Fruit fly (Drosophila melanogaster) Kc167 (cell line): Measurements from ENCODE around the gene D2hgdh.

Experiments
- Myc ChIP-seq: fragments of >200 bp; optimal IDR thresholded peaks from 2 replicates; lab custom pipeline; 2017; ENCODE audit warnings: missing external identifiers
- Sin3A ChIP-seq: fragments of >200 bp; optimal IDR thresholded peaks from 2 replicates; lab custom pipeline; 2018; ENCODE audit warnings: missing external identifiers
- h ChIP-seq: fragments of >200 bp; optimal IDR thresholded peaks from 3 replicates; lab custom pipeline; 2018; ENCODE audit warnings: missing external identifiers
- insv ChIP-seq: fragments of >200 bp; optimal IDR thresholded peaks from 3 replicates; lab custom pipeline; 2018; ENCODE audit warnings: missing external identifiers
- psq ChIP-seq: fragments of >200 bp; optimal IDR thresholded peaks from 2 replicates; lab custom pipeline; 2017; ENCODE audit warnings: missing external identifiers
- ttk ChIP-seq: sonication (Bioruptor generic); optimal IDR thresholded peaks from 2 replicates; lab custom pipeline; 2017; ENCODE audit warnings: missing external identifiers

DNA sequence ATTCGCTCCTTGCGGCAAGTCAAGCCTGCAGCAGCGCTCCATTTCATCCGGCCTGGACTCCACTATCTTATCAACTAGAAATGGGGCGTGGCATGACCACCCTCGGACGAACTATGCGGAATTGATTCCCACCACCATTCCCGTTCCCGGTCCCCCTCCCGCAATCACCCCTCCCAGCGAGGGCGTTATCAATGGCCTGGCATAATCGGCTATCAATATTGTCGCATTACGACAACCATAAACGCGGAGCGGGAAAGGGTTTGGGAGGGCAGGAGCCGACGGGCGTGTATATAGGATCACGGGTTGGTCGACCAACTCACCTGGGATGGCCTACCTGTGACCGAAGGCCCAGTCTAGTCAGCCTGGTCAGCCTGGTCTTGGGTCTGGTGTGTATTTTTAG is 51.9 kb downstream of the D2hgdh start:
- TF ChIP-seq Myc (lab: Kevin White, UChicago): no peak
- TF ChIP-seq insv: no peak
- no peak for TF ChIP-seq Sin3A (lab: Kevin White, UChicago)
- no peak for TF ChIP-seq h (lab: Kevin White, UChicago)
- TF ChIP-seq ttk: no peak
- TF ChIP-seq psq (lab: Kevin White, UChicago): no peak
